In genomic region chr3R:11226496-11226895, dm6 we compare ENCODE assay signal across 6 fruit fly cellular contexts.
A peak's percentile ranks its signal among the peaks of the same experiment; 100 is the strongest.
TF ChIP-seq lines count a peak whose summit lies in the region.

TSS of gene CG17726 (plus strand) at chr3R:11226762.

- TF ChIP-seq CTCF in whole organism, embryonic (GFP tag; optimal IDR thresholded peaks at IDR 0.05; lab: Kevin White, UChicago) = peak; percentile 36

TF ChIP-seq in whole organism, 6 proteins besides CTCF, POLR2A, EP300 and RAD21:
- TF ChIP-seq EcR (GFP tag; optimal IDR thresholded peaks at IDR 0.05; lab: Kevin White, UChicago) = no peak
- no peak for TF ChIP-seq usp (GFP tag; optimal IDR thresholded peaks at IDR 0.05; lab: Kevin White, UChicago)
- TF ChIP-seq pan (optimal IDR thresholded peaks at IDR 0.05; lab: Kevin White, UChicago) = peak; percentile 95
- no peak for TF ChIP-seq psq (optimal IDR thresholded peaks at IDR 0.05; lab: Kevin White, UChicago)
- TF ChIP-seq Dll (optimal IDR thresholded peaks at IDR 0.05; lab: Kevin White, UChicago) = no peak
- TF ChIP-seq CG8478 (optimal IDR thresholded peaks at IDR 0.05; lab: Kevin White, UChicago) = no peak
TF ChIP-seq in whole organism: peak in this region for 1.

TF ChIP-seq in whole organism, adult, 20 proteins besides CTCF, POLR2A, EP300 and RAD21 (continues in another document):
- TF ChIP-seq cic (GFP tag; optimal IDR thresholded peaks at IDR 0.05; lab: Kevin White, UChicago) (peak; percentile 62), tj (GFP tag; optimal IDR thresholded peaks at IDR 0.05; lab: Kevin White, UChicago) (peak; percentile 68), CG14711 (tag; optimal IDR thresholded peaks at IDR 0.05; lab: Kevin White, UChicago) (peak; percentile 97), toe (GFP tag; optimal IDR thresholded peaks at IDR 0.05; lab: Kevin White, UChicago) (no peak), Mnt (GFP tag; optimal IDR thresholded peaks at IDR 0.05; lab: Kevin White, UChicago) (peak; percentile 69), cnc (optimal IDR thresholded peaks at IDR 0.05; lab: Kevin White, UChicago) (no peak), kay (GFP tag; lab: Kevin White, UChicago; ENCODE audit: borderline replicate concordance) (no peak), bab1 (GFP tag; optimal IDR thresholded peaks at IDR 0.05; lab: Kevin White, UChicago) (peak; percentile 98), CG11617 (GFP tag; optimal IDR thresholded peaks at IDR 0.05; lab: Kevin White, UChicago) (peak; percentile 95), CG33017 (tag; optimal IDR thresholded peaks at IDR 0.05; lab: Kevin White, UChicago) (peak; percentile 99), CG7045 (GFP tag; optimal IDR thresholded peaks at IDR 0.05; lab: Kevin White, UChicago) (peak; percentile 91), CG1620 (GFP tag; optimal IDR thresholded peaks at IDR 0.05; lab: Kevin White, UChicago) (peak; percentile 87), ovo (GFP tag; optimal IDR thresholded peaks at IDR 0.05; lab: Kevin White, UChicago) (peak; percentile 87), pad (GFP tag; optimal IDR thresholded peaks at IDR 0.05; lab: Kevin White, UChicago) (peak; percentile 66), Crg-1 (GFP tag; optimal IDR thresholded peaks at IDR 0.05; lab: Kevin White, UChicago) (peak; percentile 92), Hr96 (GFP tag; optimal IDR thresholded peaks at IDR 0.05; lab: Kevin White, UChicago) (no peak), CG7101 (tag; optimal IDR thresholded peaks at IDR 0.05; lab: Kevin White, UChicago) (peak; percentile 99)

TF ChIP-seq in whole organism, embryonic, 481 proteins besides CTCF, POLR2A, EP300 and RAD21 (continues in another document):
- TF ChIP-seq gem (tag; optimal IDR thresholded peaks at IDR 0.05; lab: Kevin White, UChicago) (peak; percentile 99), Bdp1 (GFP tag; optimal IDR thresholded peaks at IDR 0.05; lab: Kevin White, UChicago) (peak; percentile 82), CG15696 (tag; optimal IDR thresholded peaks at IDR 0.05; lab: Kevin White, UChicago) (peak; percentile 96), Dip3 (GFP tag; optimal IDR thresholded peaks at IDR 0.05; lab: Kevin White, UChicago) (peak; percentile 81), D19A (tag; optimal IDR thresholded peaks at IDR 0.05; lab: Kevin White, UChicago) (peak; percentile 99), CG10462 (GFP tag; optimal IDR thresholded peaks at IDR 0.05; lab: Kevin White, UChicago) (peak; percentile 96), Scr (GFP tag; IDR thresholded peaks at IDR 0.05; lab: Robert Waterston, UW; ENCODE audit: partially characterized antibody) (no peak), mam (GFP tag; optimal IDR thresholded peaks at IDR 0.05; lab: Kevin White, UChicago) (peak; percentile 90), Antp (GFP tag; optimal IDR thresholded peaks at IDR 0.05; lab: Kevin White, UChicago) (peak; percentile 80), CHES-1-like (GFP tag; optimal IDR thresholded peaks at IDR 0.05; lab: Kevin White, UChicago) (peak; percentile 84), CG1024 (GFP tag; IDR thresholded peaks at IDR 0.05; lab: Robert Waterston, UW) (peak; percentile 95), CG12299 (tag; optimal IDR thresholded peaks at IDR 0.05; lab: Kevin White, UChicago) (peak; percentile 98), wek (GFP tag; optimal IDR thresholded peaks at IDR 0.05; lab: Kevin White, UChicago) (peak; percentile 79), CG31365 (tag; optimal IDR thresholded peaks at IDR 0.05; lab: Kevin White, UChicago) (peak; percentile 81), Abd-B (GFP tag; optimal IDR thresholded peaks at IDR 0.05; lab: Kevin White, UChicago) (peak; percentile 94), NC2α (GFP tag; optimal IDR thresholded peaks at IDR 0.05; lab: Kevin White, UChicago) (peak; percentile 77), sima (GFP tag; optimal IDR thresholded peaks at IDR 0.05; lab: Kevin White, UChicago) (peak; percentile 66)

TF ChIP-seq in whole organism, prepupa, 60 proteins besides CTCF, POLR2A, EP300 and RAD21 (continues in another document):
- TF ChIP-seq CG11762 (GFP tag; optimal IDR thresholded peaks at IDR 0.05; lab: Kevin White, UChicago; ENCODE audit: insufficient read depth) (no peak), Blimp-1 (GFP tag; optimal IDR thresholded peaks at IDR 0.05; lab: Kevin White, UChicago) (peak; percentile 80), CG6792 (GFP tag; optimal IDR thresholded peaks at IDR 0.05; lab: Kevin White, UChicago) (peak; percentile 97), Eip75B (GFP tag; optimal IDR thresholded peaks at IDR 0.05; lab: Kevin White, UChicago) (peak; percentile 96), Hr38 (GFP tag; optimal IDR thresholded peaks at IDR 0.05; lab: Kevin White, UChicago) (no peak), CG34406 (GFP tag; optimal IDR thresholded peaks at IDR 0.05; lab: Kevin White, UChicago) (peak; percentile 99), CG3919 (GFP tag; optimal IDR thresholded peaks at IDR 0.05; lab: Kevin White, UChicago) (peak; percentile 97), esn (GFP tag; optimal IDR thresholded peaks at IDR 0.05; lab: Kevin White, UChicago) (peak; percentile 98), CG8632 (GFP tag; optimal IDR thresholded peaks at IDR 0.05; lab: Kevin White, UChicago) (peak; percentile 97), eg (GFP tag; IDR thresholded peaks at IDR 0.05; lab: Robert Waterston, UW) (peak; percentile 99), Hr39 (GFP tag; optimal IDR thresholded peaks at IDR 0.05; lab: Kevin White, UChicago) (peak; percentile 95), dac (GFP tag; optimal IDR thresholded peaks at IDR 0.05; lab: Kevin White, UChicago) (peak; percentile 71), Sox102F (GFP tag; optimal IDR thresholded peaks at IDR 0.05; lab: Kevin White, UChicago) (peak; percentile 92), CG32006 (GFP tag; optimal IDR thresholded peaks at IDR 0.05; lab: Kevin White, UChicago) (peak; percentile 94), acj6 (GFP tag; optimal IDR thresholded peaks at IDR 0.05; lab: Kevin White, UChicago) (peak; percentile 97), lz (GFP tag; optimal IDR thresholded peaks at IDR 0.05; lab: Kevin White, UChicago) (peak; percentile 97), CG8319 (GFP tag; optimal IDR thresholded peaks at IDR 0.05; lab: Kevin White, UChicago) (no peak), pdm3 (GFP tag; optimal IDR thresholded peaks at IDR 0.05; lab: Kevin White, UChicago) (peak; percentile 97)

TF ChIP-seq in whole organism, pupa, 21 proteins besides CTCF, POLR2A, EP300 and RAD21 (continues in another document):
- TF ChIP-seq CG4496 (GFP tag; IDR thresholded peaks at IDR 0.05; lab: Robert Waterston, UW) = peak; percentile 99
- TF ChIP-seq CG17806 (tag; optimal IDR thresholded peaks at IDR 0.05; lab: Kevin White, UChicago) = peak; percentile 95
- no peak for TF ChIP-seq D1 (tag; optimal IDR thresholded peaks at IDR 0.05; lab: Kevin White, UChicago)
- TF ChIP-seq CG14655 (GFP tag; optimal IDR thresholded peaks at IDR 0.05; lab: Kevin White, UChicago) = no peak
- no peak for TF ChIP-seq Pif1A (GFP tag; optimal IDR thresholded peaks at IDR 0.05; lab: Kevin White, UChicago)
- peak; percentile 97 for TF ChIP-seq CG32121 (GFP tag; IDR thresholded peaks at IDR 0.05; lab: Robert Waterston, UW)
- peak; percentile 95 for TF ChIP-seq rn (GFP tag; IDR thresholded peaks at IDR 0.05; lab: Robert Waterston, UW)
- peak; percentile 99 for TF ChIP-seq CG12605 (GFP tag; IDR thresholded peaks at IDR 0.05; lab: Robert Waterston, UW)
- TF ChIP-seq CG8301 (tag; optimal IDR thresholded peaks at IDR 0.05; lab: Kevin White, UChicago) = peak; percentile 96
- TF ChIP-seq gl (tag; optimal IDR thresholded peaks at IDR 0.05; lab: Kevin White, UChicago) = peak; percentile 90
- no peak for TF ChIP-seq CG13204 (GFP tag; optimal IDR thresholded peaks at IDR 0.05; lab: Kevin White, UChicago)
- TF ChIP-seq Pif1B (GFP tag; optimal IDR thresholded peaks at IDR 0.05; lab: Kevin White, UChicago) = no peak
- TF ChIP-seq CG9948 (tag; optimal IDR thresholded peaks at IDR 0.05; lab: Kevin White, UChicago) = peak; percentile 95
- TF ChIP-seq CG34367 (tag; optimal IDR thresholded peaks at IDR 0.05; lab: Kevin White, UChicago) = peak; percentile 97
- TF ChIP-seq CG15710 (tag; optimal IDR thresholded peaks at IDR 0.05; lab: Kevin White, UChicago) = peak; percentile 98
- TF ChIP-seq fd96Ca (GFP tag; IDR thresholded peaks at IDR 0.05; lab: Robert Waterston, UW) = peak; percentile 69; the same call in 2 of the 3 replicates
- TF ChIP-seq CG8159 (tag; optimal IDR thresholded peaks at IDR 0.05; lab: Kevin White, UChicago) = peak; percentile 98
- TF ChIP-seq Ets98B (GFP tag; IDR thresholded peaks at IDR 0.05; lab: Robert Waterston, UW) = peak; percentile 98
- peak; percentile 42 for TF ChIP-seq EcR (GFP tag; optimal IDR thresholded peaks at IDR 0.05; lab: Kevin White, UChicago)
- TF ChIP-seq Snoo (tag; optimal IDR thresholded peaks at IDR 0.05; lab: Kevin White, UChicago) = peak; percentile 98

TF ChIP-seq in whole organism, wandering third instar larva, 38 proteins besides CTCF, POLR2A, EP300 and RAD21 (continues in another document):
- TF ChIP-seq Hr83 (GFP tag; optimal IDR thresholded peaks at IDR 0.05; lab: Kevin White, UChicago; ENCODE audit: poor library complexity, severe bottlenecking) (no peak), sv (GFP tag; optimal IDR thresholded peaks at IDR 0.05; lab: Kevin White, UChicago) (peak; percentile 88), dmrt93B (GFP tag; optimal IDR thresholded peaks at IDR 0.05; lab: Kevin White, UChicago) (no peak), N (GFP tag; optimal IDR thresholded peaks at IDR 0.05; lab: Kevin White, UChicago) (no peak), OdsH (GFP tag; optimal IDR thresholded peaks at IDR 0.05; lab: Kevin White, UChicago) (peak; percentile 97), psq (GFP tag; optimal IDR thresholded peaks at IDR 0.05; lab: Kevin White, UChicago) (peak; percentile 92), h (GFP tag; optimal IDR thresholded peaks at IDR 0.05; lab: Kevin White, UChicago) (peak; percentile 94), woc (GFP tag; optimal IDR thresholded peaks at IDR 0.05; lab: Kevin White, UChicago) (peak; percentile 96), br (GFP tag; optimal IDR thresholded peaks at IDR 0.05; lab: Kevin White, UChicago) (peak; percentile 92), brk (GFP tag; optimal IDR thresholded peaks at IDR 0.05; lab: Kevin White, UChicago) (no peak), Mio (GFP tag; optimal IDR thresholded peaks at IDR 0.05; lab: Kevin White, UChicago) (peak; percentile 50), Sp1 (GFP tag; optimal IDR thresholded peaks at IDR 0.05; lab: Kevin White, UChicago) (peak; percentile 99), fru (GFP tag; optimal IDR thresholded peaks at IDR 0.05; lab: Kevin White, UChicago) (peak; percentile 94), dsf (GFP tag; optimal IDR thresholded peaks at IDR 0.05; lab: Kevin White, UChicago; ENCODE audit: borderline replicate concordance) (no peak), GATAd (GFP tag; optimal IDR thresholded peaks at IDR 0.05; lab: Kevin White, UChicago) (peak; percentile 17), tai (GFP tag; optimal IDR thresholded peaks at IDR 0.05; lab: Kevin White, UChicago) (no peak), Rel (GFP tag; optimal IDR thresholded peaks at IDR 0.05; lab: Kevin White, UChicago) (no peak), Rel (tag; optimal IDR thresholded peaks at IDR 0.05; lab: Kevin White, UChicago) (peak; percentile 87), foxo (GFP tag; optimal IDR thresholded peaks at IDR 0.05; lab: Kevin White, UChicago) (peak in 1 of 2 experiments; percentile 98), CG32264 (GFP tag; optimal IDR thresholded peaks at IDR 0.05; lab: Kevin White, UChicago) (peak; percentile 77), rgr (GFP tag; optimal IDR thresholded peaks at IDR 0.05; lab: Kevin White, UChicago) (peak; percentile 98), Dfd (GFP tag; optimal IDR thresholded peaks at IDR 0.05; lab: Kevin White, UChicago) (no peak)
